Fruit fly (Drosophila melanogaster) whole organism, prepupa: ENCODE measurements around the gene trv.

Source experiments
- Blimp-1 ChIP-seq: fragments of 200-800 bp; sonication (Bioruptor generic); optimal IDR thresholded peaks from 3 replicates; lab custom pipeline; 2017; ENCODE audit warnings: missing biosample characterization, missing genetic modification characterization, mild to moderate bottlenecking, moderate library complexity, missing genetic modification reagents
- CG10631 ChIP-seq: fragments of 200-800 bp; sonication (Bioruptor generic); optimal IDR thresholded peaks from 2 replicates; lab custom pipeline; 2016; ENCODE audit warnings: missing biosample characterization, missing genetic modification characterization
- CG10669 ChIP-seq: fragments of 200-800 bp; sonication (Bioruptor generic); optimal IDR thresholded peaks from 3 replicates; lab custom pipeline; 2018; ENCODE audit warnings: missing biosample characterization, mild to moderate bottlenecking, missing genetic modification characterization, moderate library complexity
- CG11294 ChIP-seq: fragments of 200-800 bp; sonication (Bioruptor generic); IDR thresholded peaks from 2 replicates; pipeline ENCODE4 v1.3.6; 2022; ENCODE audit warnings: missing biosample characterization, missing genetic modification characterization
- CG11762 ChIP-seq: fragments of 200-800 bp; sonication (Bioruptor generic); optimal IDR thresholded peaks from 3 replicates; lab custom pipeline; 2016; ENCODE audit warnings: missing biosample characterization, missing genetic modification characterization; ENCODE audit not compliant: insufficient read depth
- CG11902 ChIP-seq: fragments of 200-800 bp; sonication (Bioruptor generic); optimal IDR thresholded peaks from 3 replicates; lab custom pipeline; 2016; ENCODE audit warnings: missing biosample characterization, missing genetic modification characterization
- CG15336 ChIP-seq: fragments of 200-800 bp; sonication (Bioruptor generic); IDR thresholded peaks from 2 replicates; pipeline ENCODE4 v1.3.6; 2022; ENCODE audit warnings: missing biosample characterization, missing genetic modification characterization
- CG1621 ChIP-seq: fragments of 200-800 bp; sonication (Bioruptor generic); optimal IDR thresholded peaks from 3 replicates; lab custom pipeline; 2018; ENCODE audit warnings: missing biosample characterization, mild to moderate bottlenecking, missing genetic modification characterization
- CG16779 ChIP-seq: fragments of 200-800 bp; sonication (Bioruptor generic); optimal IDR thresholded peaks from 3 replicates; lab custom pipeline; 2017; ENCODE audit warnings: missing biosample characterization, mild to moderate bottlenecking, missing genetic modification characterization
- CG3032 ChIP-seq: fragments of 200-800 bp; optimal IDR thresholded peaks from 2 replicates; lab custom pipeline; 2019; ENCODE audit warnings: missing biosample characterization, mild to moderate bottlenecking, missing genetic modification characterization, moderate library complexity
- CG31627 ChIP-seq: fragments of 200-800 bp; sonication (Bioruptor generic); optimal IDR thresholded peaks from 3 replicates; lab custom pipeline; 2016; ENCODE audit warnings: missing biosample characterization, missing genetic modification characterization
- CG3919 ChIP-seq: fragments of 200-800 bp; sonication (Bioruptor generic); optimal IDR thresholded peaks from 3 replicates; lab custom pipeline; 2016; ENCODE audit warnings: missing biosample characterization, missing genetic modification characterization
- CG4318 ChIP-seq: fragments of 200-800 bp; sonication (Bioruptor generic); optimal IDR thresholded peaks from 3 replicates; lab custom pipeline; 2017; ENCODE audit warnings: missing biosample characterization, mild to moderate bottlenecking, missing genetic modification characterization
- CG6276 ChIP-seq: fragments of 200-800 bp; sonication (Bioruptor generic); optimal IDR thresholded peaks from 2 replicates; lab custom pipeline; 2017; ENCODE audit warnings: missing biosample characterization, mild to moderate bottlenecking, missing genetic modification characterization
- CG6808 ChIP-seq: fragments of 200-800 bp; sonication (Bioruptor generic); optimal IDR thresholded peaks from 3 replicates; lab custom pipeline; 2017; ENCODE audit warnings: missing biosample characterization, missing genetic modification characterization, mild to moderate bottlenecking, moderate library complexity, missing genetic modification reagents
- CG6854 ChIP-seq: fragments of 200-800 bp; sonication (Bioruptor generic); optimal IDR thresholded peaks from 2 replicates; lab custom pipeline; 2017; ENCODE audit warnings: missing biosample characterization, mild to moderate bottlenecking, missing genetic modification characterization
- CG8319 ChIP-seq: fragments of 200-800 bp; sonication (Bioruptor generic); optimal IDR thresholded peaks from 3 replicates; lab custom pipeline; 2016; ENCODE audit warnings: missing biosample characterization, missing genetic modification characterization
- CG9139 ChIP-seq: fragments of 200-800 bp; sonication (Bioruptor generic); optimal IDR thresholded peaks from 3 replicates; lab custom pipeline; 2017; ENCODE audit warnings: missing biosample characterization, mild to moderate bottlenecking, missing genetic modification characterization
- Eip78C ChIP-seq: fragments of 200-800 bp; sonication (Bioruptor generic); peaks from one replicate; lab custom pipeline; 2016; ENCODE audit warnings: missing biosample characterization, missing genetic modification characterization
- Eip93F ChIP-seq: fragments of 200-800 bp; sonication (Bioruptor generic); optimal IDR thresholded peaks from 2 replicates; lab custom pipeline; 2016; ENCODE audit warnings: missing biosample characterization, mild to moderate bottlenecking, missing genetic modification characterization
- Ets21C ChIP-seq: fragments of 200-800 bp; sonication (Bioruptor generic); optimal IDR thresholded peaks from 3 replicates; lab custom pipeline; 2016; ENCODE audit warnings: missing biosample characterization, missing genetic modification characterization
- Ets96B ChIP-seq: fragments of 200-800 bp; optimal IDR thresholded peaks from 2 replicates; lab custom pipeline; 2019; ENCODE audit warnings: missing biosample characterization, mild to moderate bottlenecking, missing genetic modification characterization, moderate library complexity
- Hr38 ChIP-seq: sonication (Bioruptor generic); optimal IDR thresholded peaks from 2 replicates; lab custom pipeline; 2016; ENCODE audit warnings: missing biosample characterization, missing genetic modification characterization
- Hr4 ChIP-seq: fragments of 200-800 bp; sonication (Bioruptor generic); optimal IDR thresholded peaks from 3 replicates; lab custom pipeline; 2016; ENCODE audit warnings: missing biosample characterization, missing genetic modification characterization
- Lpt ChIP-seq: fragments of 200-800 bp; sonication (Bioruptor generic); optimal IDR thresholded peaks from 3 replicates; lab custom pipeline; 2016; ENCODE audit warnings: missing biosample characterization, missing genetic modification characterization
- Met ChIP-seq: fragments of 200-800 bp; sonication (Bioruptor generic); optimal IDR thresholded peaks from 3 replicates; lab custom pipeline; 2016; ENCODE audit warnings: missing biosample characterization, missing genetic modification characterization
- Smox ChIP-seq: fragments of 200-800 bp; sonication (Bioruptor generic); optimal IDR thresholded peaks from 3 replicates; lab custom pipeline; 2016; ENCODE audit warnings: missing biosample characterization, missing genetic modification characterization
- Sox102F ChIP-seq: fragments of 200-800 bp; sonication (Bioruptor generic); optimal IDR thresholded peaks from 2 replicates; lab custom pipeline; 2016; ENCODE audit warnings: missing biosample characterization, mild to moderate bottlenecking, missing genetic modification characterization
- Sox15 ChIP-seq: fragments of 200-800 bp; sonication (Bioruptor generic); optimal IDR thresholded peaks from 3 replicates; lab custom pipeline; 2016; ENCODE audit warnings: missing biosample characterization, missing genetic modification characterization
- acj6 ChIP-seq: fragments of 200-800 bp; sonication (Bioruptor generic); optimal IDR thresholded peaks from 3 replicates; lab custom pipeline; 2016; ENCODE audit warnings: missing biosample characterization, missing genetic modification characterization
- cyc ChIP-seq: fragments of 200-800 bp; sonication (Bioruptor generic); optimal IDR thresholded peaks from 3 replicates; lab custom pipeline; 2016; ENCODE audit warnings: missing biosample characterization, missing genetic modification characterization
- dsx ChIP-seq: fragments of 200-800 bp; optimal IDR thresholded peaks from 3 replicates; lab custom pipeline; 2019; ENCODE audit warnings: missing biosample characterization, mild to moderate bottlenecking, missing genetic modification characterization, moderate library complexity; ENCODE audit not compliant: poor library complexity, severe bottlenecking
- fd85E ChIP-seq: fragments of 200-800 bp; sonication (Bioruptor generic); optimal IDR thresholded peaks from 3 replicates; lab custom pipeline; 2016; ENCODE audit warnings: missing biosample characterization, missing genetic modification characterization
- fkh ChIP-seq: fragments of 200-800 bp; sonication (Bioruptor generic); optimal IDR thresholded peaks from 3 replicates; lab custom pipeline; 2017; ENCODE audit warnings: missing biosample characterization, mild to moderate bottlenecking, missing genetic modification characterization, moderate library complexity
- lz ChIP-seq: fragments of 200-800 bp; sonication (Bioruptor generic); optimal IDR thresholded peaks from 3 replicates; lab custom pipeline; 2016; ENCODE audit warnings: missing biosample characterization, missing genetic modification characterization
- net ChIP-seq: fragments of 200-800 bp; sonication (Bioruptor generic); optimal IDR thresholded peaks from 3 replicates; lab custom pipeline; 2016; ENCODE audit warnings: missing biosample characterization, missing genetic modification characterization
- pdm3 ChIP-seq: fragments of 200-800 bp; sonication (Bioruptor generic); optimal IDR thresholded peaks from 3 replicates; lab custom pipeline; 2016; ENCODE audit warnings: missing biosample characterization, missing genetic modification characterization
- salr ChIP-seq, 2 experiments: fragments of 200-800 bp; sonication (Bioruptor generic); optimal IDR thresholded peaks; 3 replicates each; lab custom pipeline; 2016 to 2018; ENCODE audit warnings: missing biosample characterization in 2 of 2, missing genetic modification characterization in 2 of 2, mild to moderate bottlenecking in 1 of 2
- spab ChIP-seq: fragments of 200-800 bp; sonication (Bioruptor generic); optimal IDR thresholded peaks from 2 replicates; lab custom pipeline; 2017; ENCODE audit warnings: missing biosample characterization, mild to moderate bottlenecking, missing genetic modification characterization, missing genetic modification reagents
- svp ChIP-seq: fragments of 200-800 bp; sonication (Bioruptor generic); peaks from one replicate; lab custom pipeline; 2016; ENCODE audit warnings: missing biosample characterization, missing genetic modification characterization
- topi ChIP-seq: fragments of 200-800 bp; sonication (Bioruptor generic); optimal IDR thresholded peaks from 3 replicates; lab custom pipeline; 2016; ENCODE audit warnings: missing biosample characterization, missing genetic modification characterization
- vri ChIP-seq: fragments of 200-800 bp; sonication (Bioruptor generic); optimal IDR thresholded peaks from 3 replicates; lab custom pipeline; 2016; ENCODE audit warnings: missing biosample characterization, mild to moderate bottlenecking, missing genetic modification characterization

The trv gene

dm6 chr3R:28004034-28004433 is 22.4 kb upstream of the trv start:
- TF ChIP-seq CG15336 (GFP tag; lab: Robert Waterston, UW) (no peak), lz (GFP tag; lab: Kevin White, UChicago) (no peak), Ets21C (GFP tag; lab: Kevin White, UChicago) (no peak), CG6854 (GFP tag; lab: Kevin White, UChicago) (no peak), Eip78C (GFP tag; lab: Kevin White, UChicago) (peak; percentile 60)
- TF ChIP-seq, all 60 proteins: peak for 1

DNA sequence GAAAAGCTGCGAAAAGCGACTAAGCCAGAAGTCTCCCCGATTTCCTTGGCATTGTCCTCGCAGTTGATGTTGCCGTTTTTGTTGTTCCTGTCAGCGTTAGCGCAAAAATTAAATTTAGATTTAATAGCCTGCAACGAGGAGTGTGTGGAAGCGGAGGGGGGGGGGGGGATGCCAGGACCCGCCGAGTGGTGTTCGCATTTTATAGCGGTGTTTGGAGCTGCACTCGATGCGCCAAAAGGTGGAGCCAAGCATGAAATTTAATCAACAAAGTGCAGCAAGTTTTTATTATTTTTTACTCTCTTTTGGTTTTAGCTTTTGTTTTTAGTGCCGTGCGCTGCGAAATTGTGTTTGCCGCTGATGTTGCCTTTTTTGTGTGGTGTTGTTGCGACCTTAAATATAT is 11.4 kb upstream of the trv start:
- TF ChIP-seq CG8319 (GFP tag; lab: Kevin White, UChicago) (no peak), CG6808 (GFP tag; lab: Kevin White, UChicago) (no peak), CG31627 (GFP tag; lab: Kevin White, UChicago) (no peak), fd85E (GFP tag; lab: Kevin White, UChicago) (no peak), CG11902 (GFP tag; lab: Kevin White, UChicago) (no peak)
- TF ChIP-seq, all 60 proteins: peak for 0

DNA sequence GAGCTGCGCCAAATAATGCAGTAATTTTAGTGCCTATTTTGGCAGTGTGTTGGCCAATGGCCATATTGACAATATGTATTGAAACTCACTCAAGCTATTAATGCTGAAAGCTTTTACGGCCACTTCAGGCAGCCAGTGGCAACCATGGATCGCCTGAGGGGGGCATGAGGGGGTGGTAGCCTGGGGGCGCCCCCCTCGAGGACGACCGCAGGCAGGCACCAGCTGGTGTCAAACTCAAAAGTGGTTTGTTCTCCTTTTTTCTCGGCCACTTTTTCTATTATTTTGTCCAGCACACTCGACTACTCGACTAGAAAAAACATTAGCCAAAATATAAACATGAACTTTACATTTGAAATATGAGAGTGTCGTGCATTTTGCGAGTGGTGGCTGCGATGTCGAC is 6.6 kb upstream of the trv start:
- TF ChIP-seq Hr4 (GFP tag; lab: Kevin White, UChicago) (no peak), fkh (no peak), CG3919 (GFP tag; lab: Kevin White, UChicago) (no peak), Eip78C (GFP tag; lab: Kevin White, UChicago) (no peak), Sox102F (GFP tag; lab: Kevin White, UChicago) (no peak)

dm6 chr3R:28020582-28020981 is 5.8 kb upstream of the trv start:
- TF ChIP-seq Eip78C (GFP tag; lab: Kevin White, UChicago) = peak; percentile 5
- TF ChIP-seq cyc = no peak
- no peak for TF ChIP-seq Hr38
- no peak for TF ChIP-seq CG11294 (GFP tag; lab: Robert Waterston, UW)
- no peak for TF ChIP-seq CG6276 (GFP tag; lab: Kevin White, UChicago)
- no peak for TF ChIP-seq dsx
- TF ChIP-seq CG10631 (GFP tag; lab: Kevin White, UChicago) = no peak
- peak; percentile 53 for TF ChIP-seq svp (GFP tag; lab: Kevin White, UChicago)
- TF ChIP-seq CG8319 (GFP tag; lab: Kevin White, UChicago) = no peak
- TF ChIP-seq Lpt (GFP tag; lab: Kevin White, UChicago) = no peak
- no peak for TF ChIP-seq net (GFP tag; lab: Kevin White, UChicago)
- no peak for TF ChIP-seq Met (GFP tag; lab: Kevin White, UChicago)
- no peak for TF ChIP-seq CG16779
- no peak for TF ChIP-seq salr (GFP tag; optimal IDR thresholded peaks at IDR 0.05; lab: Kevin White, UChicago)
- no peak for TF ChIP-seq topi (GFP tag; lab: Kevin White, UChicago)

DNA sequence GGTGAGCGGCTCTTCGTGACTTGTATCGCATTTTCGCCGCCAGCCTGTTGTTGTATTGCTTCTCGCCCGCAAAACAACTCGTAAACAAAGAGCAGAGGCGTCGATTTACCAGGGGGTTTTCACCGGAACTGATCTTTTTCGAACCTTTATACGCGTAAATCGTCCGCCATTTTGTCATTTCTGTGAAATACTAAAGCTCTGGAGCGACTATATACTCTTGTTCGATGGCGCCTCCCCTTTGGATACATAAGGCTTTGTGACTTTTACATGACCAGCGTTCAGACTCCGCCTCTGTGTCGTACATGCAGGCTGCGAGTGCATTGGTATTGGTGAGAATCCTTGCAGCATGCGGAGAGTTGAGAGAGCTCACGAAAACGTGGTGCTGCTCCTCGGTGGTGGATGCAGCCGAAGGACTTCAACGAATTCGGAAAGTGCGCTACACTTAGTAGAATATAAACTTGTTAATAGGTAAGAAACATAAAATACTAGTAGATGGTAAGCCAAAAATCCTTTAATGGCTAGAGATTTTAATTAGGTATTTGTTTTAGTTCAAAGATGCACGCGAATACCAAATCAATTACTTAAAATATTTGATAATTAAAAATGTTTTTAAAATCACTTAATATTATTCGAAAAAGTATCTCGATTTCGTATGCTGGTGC is 1.0 kb upstream of the trv start:
- peak; percentile 57 for TF ChIP-seq pdm3 (GFP tag; lab: Kevin White, UChicago)
- peak; percentile 35 for TF ChIP-seq spab
- TF ChIP-seq Lpt (GFP tag; lab: Kevin White, UChicago) = no peak
- no peak for TF ChIP-seq CG10631 (GFP tag; lab: Kevin White, UChicago)
- TF ChIP-seq CG4318 (GFP tag; lab: Kevin White, UChicago) = no peak
- TF ChIP-seq CG3032 (tag; lab: Kevin White, UChicago) = peak; percentile 40
- TF ChIP-seq Hr4 (GFP tag; lab: Kevin White, UChicago) = peak; percentile 38
- peak; percentile 39 for TF ChIP-seq CG11294 (GFP tag; lab: Robert Waterston, UW)
- TF ChIP-seq CG11762 (GFP tag; lab: Kevin White, UChicago) = peak; percentile 11
- TF ChIP-seq Hr38 = no peak
- peak; percentile 52 for TF ChIP-seq Ets96B (tag; lab: Kevin White, UChicago)
- peak; percentile 43 for TF ChIP-seq cyc
- TF ChIP-seq acj6 (GFP tag; lab: Kevin White, UChicago) = peak; percentile 31
- no peak for TF ChIP-seq vri
- peak; percentile 31 for TF ChIP-seq CG6808 (GFP tag; lab: Kevin White, UChicago)
- peak; percentile 35 for TF ChIP-seq Met (GFP tag; lab: Kevin White, UChicago)
- peak; percentile 28 for TF ChIP-seq CG31627 (GFP tag; lab: Kevin White, UChicago)
- TF ChIP-seq Sox15 (GFP tag; lab: Kevin White, UChicago) = peak; percentile 22
- no peak for TF ChIP-seq Eip93F (GFP tag; lab: Kevin White, UChicago)
- peak; percentile 47 for TF ChIP-seq CG10669 (GFP tag; lab: Kevin White, UChicago)
- TF ChIP-seq Blimp-1 (GFP tag; lab: Kevin White, UChicago) = no peak
- peak; percentile 40 for TF ChIP-seq CG1621 (tag; lab: Kevin White, UChicago)
- peak; percentile 25 for TF ChIP-seq Smox
- no peak for TF ChIP-seq CG11902 (GFP tag; lab: Kevin White, UChicago)
- peak; percentile 1 for TF ChIP-seq CG9139 (GFP tag; lab: Kevin White, UChicago)
- TF ChIP-seq topi (GFP tag; lab: Kevin White, UChicago) = no peak
